Fruit fly (Drosophila melanogaster) whole organism, embryonic: ENCODE data around the gene CG7213.

Experiments used
- Ada2b ChIP-seq: fragments of 200-800 bp; sonication (Bioruptor generic); IDR thresholded peaks from 2 replicates; pipeline ENCODE4 v1.3.6; 2022; ENCODE audit warnings: missing biosample characterization, missing genetic modification characterization
- BtbVII ChIP-seq: fragments of 200-800 bp; sonication (Bioruptor generic); optimal IDR thresholded peaks from 3 replicates; lab custom pipeline; 2017; ENCODE audit warnings: missing biosample characterization, mild to moderate bottlenecking, missing genetic modification characterization
- CG10431 ChIP-seq: fragments of 200-800 bp; sonication (Bioruptor generic); optimal IDR thresholded peaks from 3 replicates; lab custom pipeline; 2018; ENCODE audit warnings: missing biosample characterization, mild to moderate bottlenecking, missing genetic modification characterization
- CG11504 ChIP-seq: fragments of 200-800 bp; sonication (Bioruptor generic); optimal IDR thresholded peaks from 3 replicates; lab custom pipeline; 2019; ENCODE audit warnings: missing biosample characterization, mild to moderate bottlenecking, missing genetic modification characterization, moderate library complexity
- CG12219 ChIP-seq: fragments of 200-800 bp; sonication (Bioruptor generic); optimal IDR thresholded peaks from 3 replicates; lab custom pipeline; 2018; ENCODE audit warnings: missing biosample characterization, mild to moderate bottlenecking, missing genetic modification characterization
- CG13123 ChIP-seq: fragments of 200-800 bp; sonication (Bioruptor generic); optimal IDR thresholded peaks from 2 replicates; lab custom pipeline; 2016; ENCODE audit warnings: missing biosample characterization, missing genetic modification characterization
- CG14667 ChIP-seq: fragments of 200-800 bp; sonication (Bioruptor generic); IDR thresholded peaks from 2 replicates; pipeline ENCODE4 v1.3.6; 2022; ENCODE audit warnings: missing biosample characterization, missing genetic modification characterization
- CG2202 ChIP-seq: fragments of 200-800 bp; sonication (Bioruptor generic); optimal IDR thresholded peaks from 2 replicates; lab custom pipeline; 2018; ENCODE audit warnings: missing biosample characterization, mild to moderate bottlenecking, missing genetic modification characterization
- CG2712 ChIP-seq: fragments of 200-800 bp; optimal IDR thresholded peaks from 3 replicates; lab custom pipeline; 2019; ENCODE audit warnings: missing biosample characterization, mild to moderate bottlenecking, missing genetic modification characterization, moderate library complexity
- CG30403 ChIP-seq: fragments of 200-800 bp; sonication (Bioruptor generic); optimal IDR thresholded peaks from 3 replicates; lab custom pipeline; 2016; ENCODE audit warnings: missing biosample characterization, missing genetic modification characterization
- CG42726 ChIP-seq: fragments of 200-800 bp; sonication (Bioruptor generic); IDR thresholded peaks from 2 replicates; pipeline ENCODE4 v1.3.6; 2022; ENCODE audit warnings: missing biosample characterization, missing genetic modification characterization; ENCODE audit not compliant: partially characterized antibody
- CG4328 ChIP-seq: fragments of 200-800 bp; sonication (Bioruptor generic); optimal IDR thresholded peaks from 3 replicates; lab custom pipeline; 2017; ENCODE audit warnings: missing biosample characterization, missing genetic modification reagents, missing genetic modification characterization
- CG4617 ChIP-seq: fragments of 200-800 bp; sonication (Bioruptor generic); optimal IDR thresholded peaks from 3 replicates; lab custom pipeline; 2016; ENCODE audit warnings: missing biosample characterization, missing genetic modification characterization, borderline replicate concordance
- CG5245 ChIP-seq: fragments of 200-800 bp; sonication (Bioruptor generic); optimal IDR thresholded peaks from 3 replicates; lab custom pipeline; 2016; ENCODE audit warnings: missing biosample characterization, missing genetic modification characterization
- CG6689 ChIP-seq: fragments of 200-800 bp; sonication (Bioruptor generic); IDR thresholded peaks from 2 replicates; pipeline ENCODE4 v1.3.6; 2022; ENCODE audit warnings: missing biosample characterization, missing genetic modification characterization
- CG7745 ChIP-seq: fragments of 200-800 bp; sonication (Bioruptor generic); optimal IDR thresholded peaks from 2 replicates; lab custom pipeline; 2018; ENCODE audit warnings: missing biosample characterization, mild to moderate bottlenecking, missing genetic modification characterization, moderate library complexity
- CG9609 ChIP-seq: fragments of 200-800 bp; sonication (Bioruptor generic); optimal IDR thresholded peaks from 3 replicates; lab custom pipeline; 2016; ENCODE audit warnings: missing biosample characterization, missing genetic modification characterization
- CG9817 ChIP-seq: fragments of 200-800 bp; sonication (Bioruptor generic); optimal IDR thresholded peaks from 2 replicates; lab custom pipeline; 2018; ENCODE audit warnings: missing biosample characterization, mild to moderate bottlenecking, missing genetic modification characterization, moderate library complexity
- Chrac-16 ChIP-seq: fragments of 200-800 bp; sonication (Bioruptor generic); optimal IDR thresholded peaks from 3 replicates; lab custom pipeline; 2016; ENCODE audit warnings: missing biosample characterization, missing genetic modification characterization
- Drgx ChIP-seq: fragments of 200-800 bp; sonication (Bioruptor generic); IDR thresholded peaks from 2 replicates; pipeline ENCODE4 v1.3.6; 2022; ENCODE audit warnings: missing biosample characterization, missing genetic modification characterization
- E2f1 ChIP-seq: fragments of 200-800 bp; sonication (Bioruptor generic); IDR thresholded peaks from 2 replicates; pipeline ENCODE4 v1.3.6; 2022; ENCODE audit warnings: missing biosample characterization, missing genetic modification characterization
- Hr51 ChIP-seq, 2 experiments: fragments of 200-800 bp; sonication (Bioruptor generic); optimal IDR thresholded peaks; 2 replicates in 1 of 2; 3 replicates in 1 of 2; lab custom pipeline; 2016 to 2018; ENCODE audit warnings: missing biosample characterization in 2 of 2, missing genetic modification characterization in 2 of 2, mild to moderate bottlenecking in 1 of 2, moderate library complexity in 1 of 2
- Med ChIP-seq: fragments of 200-800 bp; sonication (Bioruptor generic); peaks from one replicate; lab custom pipeline; 2016; ENCODE audit warnings: missing biosample characterization, missing genetic modification characterization, mild to moderate bottlenecking, inconsistent platforms, moderate library complexity
- Oli ChIP-seq: fragments of 200-800 bp; sonication (Bioruptor generic); optimal IDR thresholded peaks from 2 replicates; lab custom pipeline; 2018; ENCODE audit warnings: missing biosample characterization, mild to moderate bottlenecking, missing genetic modification characterization, moderate library complexity
- Optix ChIP-seq: fragments of 200-800 bp; sonication (Bioruptor generic); IDR thresholded peaks from 3 replicates; pipeline ENCODE4 v1.3.6; 2022; ENCODE audit warnings: missing biosample characterization, missing genetic modification characterization
- Pdp1 ChIP-seq, 2 experiments: fragments of 200-800 bp; sonication (Bioruptor generic); optimal IDR thresholded peaks; 3 replicates each; lab custom pipeline; 2016; ENCODE audit warnings: missing biosample characterization in 2 of 2, missing genetic modification characterization in 2 of 2, mild to moderate bottlenecking in 1 of 2, moderate library complexity in 1 of 2
- Poxn ChIP-seq: fragments of 200-800 bp; sonication (Bioruptor generic); IDR thresholded peaks from 2 replicates; pipeline ENCODE4 v1.3.6; 2022; ENCODE audit warnings: missing biosample characterization, missing genetic modification characterization
- Xrp1 ChIP-seq: fragments of 200-800 bp; sonication (Bioruptor generic); IDR thresholded peaks from 2 replicates; pipeline ENCODE4 v1.3.6; 2022; ENCODE audit warnings: missing biosample characterization, missing genetic modification characterization
- ab ChIP-seq: fragments of 200-800 bp; sonication (Bioruptor generic); optimal IDR thresholded peaks from 2 replicates; lab custom pipeline; 2016; ENCODE audit warnings: missing biosample characterization, missing genetic modification characterization
- bcd ChIP-seq: fragments of 200-800 bp; sonication (Bioruptor generic); optimal IDR thresholded peaks from 2 replicates; lab custom pipeline; 2017; ENCODE audit warnings: missing biosample characterization, mild to moderate bottlenecking, missing genetic modification characterization
- dm ChIP-seq: fragments of 200-800 bp; sonication (Bioruptor generic); optimal IDR thresholded peaks from 3 replicates; lab custom pipeline; 2016; ENCODE audit warnings: missing biosample characterization, missing genetic modification characterization
- dpn ChIP-seq, 2 experiments: fragments of 200-800 bp; sonication (Bioruptor generic); optimal IDR thresholded peaks; 3 replicates each; lab custom pipeline; 2016; ENCODE audit warnings: missing biosample characterization in 2 of 2, missing genetic modification characterization in 2 of 2
- dysf ChIP-seq: fragments of 200-800 bp; sonication (Bioruptor generic); IDR thresholded peaks from 3 replicates; pipeline ENCODE4 v1.3.6; 2022; ENCODE audit warnings: missing biosample characterization, missing genetic modification characterization
- exex ChIP-seq: fragments of 200-800 bp; sonication (Bioruptor generic); optimal IDR thresholded peaks from 4 replicates; lab custom pipeline; 2018; ENCODE audit warnings: missing biosample characterization, mild to moderate bottlenecking, missing genetic modification characterization, moderate library complexity
- fd3F ChIP-seq: fragments of 200-800 bp; sonication (Bioruptor generic); optimal IDR thresholded peaks from 2 replicates; lab custom pipeline; 2018; ENCODE audit warnings: missing biosample characterization, mild to moderate bottlenecking, missing genetic modification characterization, moderate library complexity
- grau ChIP-seq: fragments of 200-800 bp; optimal IDR thresholded peaks from 3 replicates; lab custom pipeline; 2019; ENCODE audit warnings: missing biosample characterization, mild to moderate bottlenecking, missing genetic modification characterization, moderate library complexity
- inv ChIP-seq: fragments of 200-800 bp; sonication (Bioruptor generic); IDR thresholded peaks from 2 replicates; pipeline ENCODE4 v1.3.6; 2022; ENCODE audit warnings: missing biosample characterization, missing genetic modification characterization; ENCODE audit not compliant: partially characterized antibody
- org-1 ChIP-seq: fragments of 200-800 bp; sonication (Bioruptor generic); optimal IDR thresholded peaks from 2 replicates; lab custom pipeline; 2017; ENCODE audit warnings: missing biosample characterization, missing genetic modification characterization
- pros ChIP-seq: fragments of 200-800 bp; sonication (Bioruptor generic); optimal IDR thresholded peaks from 3 replicates; lab custom pipeline; 2019; ENCODE audit warnings: missing biosample characterization, mild to moderate bottlenecking, missing genetic modification characterization, moderate library complexity
- psq ChIP-seq: fragments of 200-800 bp; sonication (Bioruptor generic); optimal IDR thresholded peaks from 2 replicates; lab custom pipeline; 2017; ENCODE audit warnings: missing biosample characterization, missing genetic modification characterization
- repo ChIP-seq: fragments of 200-800 bp; sonication (Bioruptor generic); optimal IDR thresholded peaks from 2 replicates; lab custom pipeline; 2016; ENCODE audit warnings: missing biosample characterization, missing genetic modification characterization
- rib ChIP-seq: fragments of 200-800 bp; sonication (Bioruptor generic); IDR thresholded peaks from 2 replicates; pipeline ENCODE4 v1.3.6; 2022; ENCODE audit warnings: missing biosample characterization, missing genetic modification characterization
- row ChIP-seq: fragments of 200-800 bp; sonication (Bioruptor generic); IDR thresholded peaks from 3 replicates; pipeline ENCODE4 v1.3.6; 2022; ENCODE audit warnings: missing biosample characterization, missing genetic modification characterization
- sim ChIP-seq: fragments of 200-800 bp; sonication (Bioruptor generic); IDR thresholded peaks from 2 replicates; pipeline ENCODE4 v1.3.6; 2022; ENCODE audit warnings: missing biosample characterization, missing genetic modification characterization
- stc ChIP-seq: fragments of 200-800 bp; sonication (Bioruptor generic); IDR thresholded peaks from 2 replicates; pipeline ENCODE4 v1.3.6; 2022; ENCODE audit warnings: missing biosample characterization, missing genetic modification characterization
- tgo ChIP-seq: fragments of 200-800 bp; sonication (Bioruptor generic); IDR thresholded peaks from 3 replicates; pipeline ENCODE4 v1.3.6; 2022; ENCODE audit warnings: missing biosample characterization, missing genetic modification characterization
- tll ChIP-seq, 2 experiments: fragments of 200-800 bp in 1 of 2; fragments of >200 bp in 1 of 2; sonication (Bioruptor generic) in 1 of 2; optimal IDR thresholded peaks; 2 replicates each; lab custom pipeline; 2017 to 2019; ENCODE audit warnings: missing biosample characterization in 2 of 2, missing genetic modification characterization in 2 of 2, mild to moderate bottlenecking in 1 of 2, moderate library complexity in 1 of 2
- zfh1 ChIP-seq: fragments of 200-800 bp; sonication (Bioruptor generic); IDR thresholded peaks from 3 replicates; pipeline ENCODE4 v1.3.6; 2022; ENCODE audit warnings: missing biosample characterization, missing genetic modification characterization

CG7213 gene

DNA sequence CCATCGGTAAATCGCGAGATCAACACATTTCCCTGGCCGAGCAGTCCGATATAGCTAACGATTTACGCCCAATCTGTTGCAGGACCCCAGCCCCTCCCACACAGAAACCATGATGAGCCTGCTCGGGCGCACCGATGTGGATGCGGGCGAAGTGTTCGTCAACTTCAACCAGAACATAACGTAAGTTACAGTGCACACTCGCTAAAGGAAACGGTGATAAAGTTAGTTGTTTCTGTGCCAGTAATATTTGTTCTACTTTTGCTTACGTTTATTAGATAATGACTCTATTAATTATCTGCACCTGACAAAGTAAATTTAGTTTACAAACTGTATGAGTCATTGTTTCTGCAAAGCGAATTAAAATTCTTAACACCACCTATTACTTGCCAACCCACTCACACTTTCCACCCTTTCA is 53.0 kb downstream of the CG7213 start (continued):
- TF ChIP-seq row (GFP tag; lab: Robert Waterston, UW): peak; percentile 34; the same call in 2 of the 3 replicates
- TF ChIP-seq Drgx: 0 out of 2 replicates have a peak, but pooled peaks have one; percentile 13
- TF ChIP-seq Med (GFP tag; lab: Kevin White, UChicago): peak; percentile 79
- no peak for TF ChIP-seq stc (GFP tag; lab: Robert Waterston, UW)
- TF ChIP-seq bcd: no peak
- no peak for TF ChIP-seq CG2202
- peak in 1 of 2 experiments; percentile 20 for TF ChIP-seq Pdp1 (GFP tag; optimal IDR thresholded peaks at IDR 0.05; lab: Kevin White, UChicago)
- TF ChIP-seq org-1 (GFP tag; lab: Kevin White, UChicago): no peak
- TF ChIP-seq CG4617 (GFP tag; lab: Kevin White, UChicago): no peak
- TF ChIP-seq CG7745 (tag; lab: Kevin White, UChicago): no peak
- no peak for TF ChIP-seq inv (GFP tag; lab: Robert Waterston, UW)
- TF ChIP-seq dysf: peak; percentile 33; the same call in 2 of the 3 replicates
- TF ChIP-seq zfh1 (GFP tag; lab: Robert Waterston, UW): 0 out of 3 replicates have a peak, but pooled peaks have one; percentile 13
- TF ChIP-seq Optix (GFP tag; lab: Robert Waterston, UW): 0 out of 3 replicates have a peak, but pooled peaks have one; percentile 32
- TF ChIP-seq CG11504 (tag; lab: Kevin White, UChicago): no peak
- TF ChIP-seq sim: no peak
- TF ChIP-seq, all 482 proteins: peak for 13

DNA sequence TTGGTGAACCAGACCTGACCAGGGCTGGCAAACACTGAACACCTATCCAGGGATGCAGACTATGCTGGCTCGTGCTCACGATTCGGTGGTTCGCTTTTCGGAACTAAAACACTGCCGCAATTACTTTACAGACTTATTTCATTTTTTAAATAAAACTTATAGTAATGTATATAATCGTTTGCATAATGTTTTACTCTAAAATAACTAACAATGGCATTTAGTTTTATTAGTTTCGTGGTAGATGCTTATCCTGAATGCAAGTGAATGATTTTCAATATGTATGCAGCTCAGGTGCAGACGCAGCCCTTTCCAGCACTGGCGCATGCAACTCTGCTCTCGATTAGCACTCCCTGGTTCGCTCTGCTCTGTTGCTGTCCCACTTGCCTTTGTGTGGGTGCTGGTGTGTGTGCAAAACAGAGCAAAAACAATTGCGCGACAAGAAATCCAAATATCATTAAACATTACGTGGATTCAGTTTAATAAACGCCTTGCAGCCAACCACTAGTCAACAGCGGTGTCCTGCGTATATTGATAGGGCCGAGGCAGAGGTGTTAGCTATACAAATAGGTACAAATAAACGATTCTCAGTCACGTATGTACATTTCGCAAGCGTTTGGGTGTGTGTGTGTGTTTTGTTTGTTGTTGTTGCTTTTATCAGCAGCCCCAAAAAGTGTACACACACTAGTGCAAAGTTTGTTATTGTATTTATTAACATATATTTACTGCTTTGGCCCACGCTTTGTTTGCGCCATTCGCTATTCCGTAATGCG is 53.6 kb downstream of the CG7213 start, which contains the start of the genes ERR and Atg18a:
Gene ERR, minus strand, starts transcription at position 45 of the 770 bp plus-strand sequence.
Gene Atg18a, plus strand, starts transcription at position 231 of the 770 bp plus-strand sequence.
- peak; percentile 82 for TF ChIP-seq Chrac-16 (GFP tag; lab: Kevin White, UChicago)
- peak; percentile 86 for TF ChIP-seq CG6689 (GFP tag; lab: Robert Waterston, UW)
- TF ChIP-seq pros (GFP tag; lab: Kevin White, UChicago): no peak
- peak; percentile 57 for TF ChIP-seq psq (GFP tag; lab: Kevin White, UChicago)
- TF ChIP-seq CG10431 (GFP tag; lab: Kevin White, UChicago): peak; percentile 47
- peak; percentile 82 for TF ChIP-seq fd3F (GFP tag; lab: Kevin White, UChicago)
- peak; percentile 77 for TF ChIP-seq CG13123
- peak; percentile 20 for TF ChIP-seq repo (GFP tag; lab: Kevin White, UChicago)
- TF ChIP-seq Poxn (GFP tag; lab: Robert Waterston, UW): peak; percentile 63
- TF ChIP-seq grau: peak; percentile 85
- TF ChIP-seq CG9817 (tag; lab: Kevin White, UChicago): peak; percentile 91
- peak; percentile 80 for TF ChIP-seq Xrp1 (GFP tag; lab: Robert Waterston, UW)
- peak; percentile 85 to 88 for TF ChIP-seq dpn (GFP tag; optimal IDR thresholded peaks at IDR 0.05; lab: Kevin White, UChicago)
- peak; percentile 89 for TF ChIP-seq CG14667 (GFP tag; lab: Robert Waterston, UW)
- TF ChIP-seq CG9609 (GFP tag; lab: Kevin White, UChicago): peak; percentile 76
- peak; percentile 89 for TF ChIP-seq CG2712 (tag; lab: Kevin White, UChicago)
- TF ChIP-seq Oli (tag; lab: Kevin White, UChicago): peak; percentile 80
- TF ChIP-seq Hr51 (GFP tag; optimal IDR thresholded peaks at IDR 0.05; lab: Kevin White, UChicago): peak; percentile 72 to 79
- peak; percentile 78 for TF ChIP-seq Ada2b (GFP tag; lab: Robert Waterston, UW)
- peak; percentile 67 for TF ChIP-seq ab
- peak; percentile 77 for TF ChIP-seq rib (GFP tag; lab: Robert Waterston, UW)
- peak; percentile 69 for TF ChIP-seq dm (GFP tag; lab: Kevin White, UChicago)
- TF ChIP-seq CG4328 (GFP tag; lab: Kevin White, UChicago): peak; percentile 65
- no peak for TF ChIP-seq CG12219
- peak in 1 of 2 experiments; percentile 90 for TF ChIP-seq tll (GFP tag; optimal IDR thresholded peaks at IDR 0.05; lab: Kevin White, UChicago)
- TF ChIP-seq CG5245 (GFP tag; lab: Kevin White, UChicago): peak; percentile 82
- peak; percentile 85 for TF ChIP-seq tgo (GFP tag; lab: Robert Waterston, UW)
- TF ChIP-seq CG42726 (GFP tag; lab: Robert Waterston, UW): peak; percentile 14; the same call in 1 of the 2 replicates
- peak; percentile 50 for TF ChIP-seq exex (tag; lab: Kevin White, UChicago)
- TF ChIP-seq BtbVII: no peak
- peak; percentile 93 for TF ChIP-seq CG30403 (GFP tag; lab: Kevin White, UChicago)
- peak; percentile 82 for TF ChIP-seq E2f1 (GFP tag; lab: Robert Waterston, UW)
